Worm (Caenorhabditis elegans) whole organism, L1 larva: ENCODE measurements around the gene B0281.3.

Experiments used
- Y116A8C.19 ChIP-seq: sonication (generic microtip); optimal IDR thresholded peaks from 2 replicates; lab custom pipeline; 2016; ENCODE audit warnings: missing compliant biosample characterization, missing genetic modification characterization, borderline replicate concordance
- aha-1 ChIP-seq: fragments of 150-350 bp; optimal IDR thresholded peaks from 2 replicates; lab custom pipeline; 2014; ENCODE audit warnings: missing biosample characterization, missing genetic modification characterization
- alr-1 ChIP-seq: fragments of 200-800 bp; sonication (Bioruptor generic); optimal IDR thresholded peaks from 2 replicates; lab custom pipeline; 2018; ENCODE audit warnings: borderline replicate concordance, mild to moderate bottlenecking, missing genetic modification characterization, missing compliant biosample characterization
- ama-1 ChIP-seq: fragments of 150-350 bp; optimal IDR thresholded peaks from 2 replicates; lab custom pipeline; 2014
- blmp-1 ChIP-seq: fragments of 150-350 bp; optimal IDR thresholded peaks from 2 replicates; lab custom pipeline; 2014; ENCODE audit warnings: missing biosample characterization, missing genetic modification characterization
- ceh-63 ChIP-seq: fragments of 200-800 bp; sonication (Bioruptor generic); optimal IDR thresholded peaks from 2 replicates; lab custom pipeline; 2018; ENCODE audit warnings: mild to moderate bottlenecking, missing genetic modification characterization, missing compliant biosample characterization
- ceh-8 ChIP-seq: fragments of 200-800 bp; sonication (Bioruptor generic); optimal IDR thresholded peaks from 2 replicates; lab custom pipeline; 2018; ENCODE audit warnings: mild to moderate bottlenecking, missing genetic modification characterization, moderate library complexity, missing compliant biosample characterization
- ceh-82 ChIP-seq, 3 experiments: fragments of 150-350 bp in 1 of 3; sonication (generic microtip) in 2 of 3; optimal IDR thresholded peaks; 2 replicates each; lab custom pipeline; 2014 to 2017; ENCODE audit warnings: missing biosample characterization in 3 of 3, missing genetic modification characterization in 3 of 3
- ceh-90 ChIP-seq: sonication (generic microtip); optimal IDR thresholded peaks from 2 replicates; lab custom pipeline; 2016; ENCODE audit warnings: missing genetic modification characterization, missing compliant biosample characterization
- dpl-1 ChIP-seq, 3 experiments: fragments of 150-350 bp in 2 of 3; sonication (generic microtip) in 1 of 3; optimal IDR thresholded peaks; 2 replicates each; lab custom pipeline; 2014 to 2017; ENCODE audit warnings: missing biosample characterization in 3 of 3, missing genetic modification characterization in 3 of 3, missing genetic modification reagents in 3 of 3
- dsc-1 ChIP-seq: sonication (generic microtip); optimal IDR thresholded peaks from 2 replicates; lab custom pipeline; 2016; ENCODE audit warnings: mild to moderate bottlenecking, missing genetic modification characterization, missing compliant biosample characterization
- efl-1 ChIP-seq, 4 experiments: fragments of 150-350 bp; optimal IDR thresholded peaks in 3 of 4; peaks in 1 of 4; 1 replicate in 1 of 4; 2 replicates in 3 of 4; lab custom pipeline; 2014; ENCODE audit warnings: missing biosample characterization in 2 of 4, missing genetic modification characterization in 2 of 4, missing genetic modification reagents in 2 of 4
- egl-27 ChIP-seq, 2 experiments: fragments of 150-350 bp in 1 of 2; sonication (generic microtip); optimal IDR thresholded peaks; 3 replicates each; lab custom pipeline; 2017 to 2018; ENCODE audit warnings: missing biosample characterization in 2 of 2, missing genetic modification characterization in 2 of 2, missing genetic modification reagents in 2 of 2
- elt-2 ChIP-seq: sonication (generic microtip); optimal IDR thresholded peaks from 2 replicates; lab custom pipeline; 2016; ENCODE audit warnings: missing genetic modification characterization, mild to moderate bottlenecking, inconsistent platforms, missing compliant biosample characterization, missing genetic modification reagents
- elt-3 ChIP-seq, 6 experiments: fragments of 150-350 bp in 1 of 6; sonication (generic microtip); optimal IDR thresholded peaks; 2 replicates each; lab custom pipeline; 2017 to 2018; ENCODE audit warnings: missing biosample characterization in 6 of 6, missing genetic modification characterization in 6 of 6, inconsistent platforms in 1 of 6
- ets-5 ChIP-seq: fragments of 200-800 bp; sonication (Bioruptor generic); IDR thresholded peaks from 2 replicates; pipeline ENCODE4 v1.3.6; 2022; ENCODE audit warnings: missing genetic modification characterization, missing compliant biosample characterization
- fkh-10 ChIP-seq: sonication (generic microtip); optimal IDR thresholded peaks from 2 replicates; lab custom pipeline; 2017; ENCODE audit warnings: missing biosample characterization, missing genetic modification reagents, missing genetic modification characterization
- fkh-8 ChIP-seq: sonication (generic microtip); optimal IDR thresholded peaks from 2 replicates; lab custom pipeline; 2016; ENCODE audit warnings: mild to moderate bottlenecking, missing genetic modification characterization, missing compliant biosample characterization
- fos-1 ChIP-seq: fragments of 150-350 bp; optimal IDR thresholded peaks from 2 replicates; lab custom pipeline; 2014; ENCODE audit warnings: missing biosample characterization, missing genetic modification characterization
- hlh-17 ChIP-seq: fragments of 200-800 bp; sonication (Bioruptor generic); optimal IDR thresholded peaks from 2 replicates; lab custom pipeline; 2018; ENCODE audit warnings: missing genetic modification characterization, mild to moderate bottlenecking, missing compliant biosample characterization, moderate library complexity, borderline replicate concordance
- hpl-2 ChIP-seq: fragments of 150-350 bp; optimal IDR thresholded peaks from 2 replicates; lab custom pipeline; 2014; ENCODE audit warnings: missing biosample characterization, missing genetic modification reagents, missing genetic modification characterization
- isw-1 ChIP-seq: fragments of 200-800 bp; sonication (Bioruptor generic); IDR thresholded peaks from 2 replicates; pipeline ENCODE4 v1.3.6; 2022; ENCODE audit warnings: missing genetic modification characterization, missing compliant biosample characterization
- lin-14 ChIP-seq: fragments of 200-800 bp; sonication (Bioruptor generic); optimal IDR thresholded peaks from 2 replicates; lab custom pipeline; 2018; ENCODE audit warnings: mild to moderate bottlenecking, missing genetic modification characterization, moderate library complexity, missing compliant biosample characterization
- lin-35 ChIP-seq, 2 experiments: fragments of 150-350 bp; optimal IDR thresholded peaks; 2 replicates each; lab custom pipeline; 2014; ENCODE audit warnings: missing biosample characterization in 2 of 2, missing genetic modification characterization in 2 of 2, missing genetic modification reagents in 2 of 2
- lir-3 ChIP-seq: sonication (generic microtip); optimal IDR thresholded peaks from 2 replicates; lab custom pipeline; 2016; ENCODE audit warnings: mild to moderate bottlenecking, missing genetic modification characterization, moderate library complexity, missing compliant biosample characterization; ENCODE audit not compliant: poor library complexity
- lsy-2 ChIP-seq, 2 experiments: fragments of 150-350 bp; optimal IDR thresholded peaks; 2 replicates each; lab custom pipeline; 2014; ENCODE audit warnings: missing biosample characterization in 2 of 2, missing genetic modification characterization in 2 of 2
- mab-9 ChIP-seq: fragments of 200-800 bp; sonication (Bioruptor generic); IDR thresholded peaks from 2 replicates; pipeline ENCODE4 v1.3.6; 2022; ENCODE audit warnings: missing genetic modification reagents, missing genetic modification characterization, missing compliant biosample characterization
- mef-2 ChIP-seq: fragments of 150-350 bp; optimal IDR thresholded peaks from 2 replicates; lab custom pipeline; 2014; ENCODE audit warnings: missing biosample characterization, missing genetic modification characterization
- mep-1 ChIP-seq: fragments of 150-350 bp; optimal IDR thresholded peaks from 2 replicates; lab custom pipeline; 2014; ENCODE audit warnings: missing biosample characterization, missing genetic modification characterization
- nhr-12 ChIP-seq: sonication (generic microtip); optimal IDR thresholded peaks from 2 replicates; lab custom pipeline; 2017; ENCODE audit warnings: missing biosample characterization, missing genetic modification characterization
- nhr-28 ChIP-seq: fragments of 150-350 bp; optimal IDR thresholded peaks from 2 replicates; lab custom pipeline; 2014; ENCODE audit warnings: missing biosample characterization, missing genetic modification characterization
- nhr-47 ChIP-seq: sonication (generic microtip); optimal IDR thresholded peaks from 2 replicates; lab custom pipeline; 2016; ENCODE audit warnings: mild to moderate bottlenecking, missing genetic modification characterization, moderate library complexity, missing compliant biosample characterization
- nhr-71 ChIP-seq: sonication (generic microtip); optimal IDR thresholded peaks from 2 replicates; lab custom pipeline; 2016; ENCODE audit warnings: mild to moderate bottlenecking, missing genetic modification characterization, moderate library complexity, missing compliant biosample characterization
- nhr-76 ChIP-seq: sonication (generic microtip); optimal IDR thresholded peaks from 2 replicates; lab custom pipeline; 2017; ENCODE audit warnings: missing biosample characterization, missing genetic modification characterization
- nhr-77 ChIP-seq: fragments of 150-350 bp; optimal IDR thresholded peaks from 2 replicates; lab custom pipeline; 2014; ENCODE audit warnings: missing biosample characterization, missing genetic modification characterization
- nhr-84 ChIP-seq: sonication (generic microtip); optimal IDR thresholded peaks from 2 replicates; lab custom pipeline; 2017; ENCODE audit warnings: missing biosample characterization, missing genetic modification characterization
- nhr-85 ChIP-seq: sonication (generic microtip); peaks from one replicate; lab custom pipeline; 2016; ENCODE audit warnings: missing genetic modification characterization, inconsistent platforms, missing compliant biosample characterization
- nhr-90 ChIP-seq: sonication (generic microtip); optimal IDR thresholded peaks from 2 replicates; lab custom pipeline; 2016; ENCODE audit warnings: mild to moderate bottlenecking, missing genetic modification characterization, missing compliant biosample characterization; ENCODE audit not compliant: poor library complexity
- pqm-1 ChIP-seq: sonication (generic microtip); optimal IDR thresholded peaks from 3 replicates; lab custom pipeline; 2017; ENCODE audit warnings: missing biosample characterization, missing genetic modification characterization
- snpc-4 ChIP-seq: fragments of 150-350 bp; optimal IDR thresholded peaks from 2 replicates; lab custom pipeline; 2014; ENCODE audit warnings: missing biosample characterization, missing genetic modification characterization
- sox-4 ChIP-seq: sonication (generic microtip); optimal IDR thresholded peaks from 2 replicates; lab custom pipeline; 2016; ENCODE audit warnings: missing genetic modification characterization, missing compliant biosample characterization
- sptf-1 ChIP-seq: fragments of 150-350 bp; optimal IDR thresholded peaks from 2 replicates; lab custom pipeline; 2014; ENCODE audit warnings: missing biosample characterization, missing genetic modification characterization
- tbx-2 ChIP-seq: sonication (generic microtip); optimal IDR thresholded peaks from 2 replicates; lab custom pipeline; 2016; ENCODE audit warnings: missing genetic modification characterization, missing compliant biosample characterization
- unc-130 ChIP-seq: fragments of 150-350 bp; optimal IDR thresholded peaks from 2 replicates; lab custom pipeline; 2017; ENCODE audit warnings: missing biosample characterization, missing genetic modification characterization, inconsistent platforms
- unc-30 ChIP-seq: sonication (generic microtip); optimal IDR thresholded peaks from 2 replicates; lab custom pipeline; 2017; ENCODE audit warnings: missing biosample characterization, missing genetic modification characterization
- unc-62 ChIP-seq: fragments of 150-350 bp; optimal IDR thresholded peaks from 2 replicates; lab custom pipeline; 2014; ENCODE audit warnings: missing biosample characterization, missing genetic modification reagents, missing genetic modification characterization
- unc-98 ChIP-seq: fragments of 200-800 bp; sonication (Bioruptor generic); IDR thresholded peaks from 2 replicates; pipeline ENCODE4 v1.3.6; 2022; ENCODE audit warnings: missing genetic modification characterization, missing compliant biosample characterization
- vab-15 ChIP-seq: sonication (generic microtip); optimal IDR thresholded peaks from 2 replicates; lab custom pipeline; 2017; ENCODE audit warnings: missing genotype, mild to moderate bottlenecking, missing genetic modification characterization, missing compliant biosample characterization
- xbp-1 ChIP-seq: sonication (generic microtip); optimal IDR thresholded peaks from 2 replicates; lab custom pipeline; 2016; ENCODE audit warnings: missing genetic modification characterization, missing compliant biosample characterization
- zag-1 ChIP-seq: fragments of 150-350 bp; optimal IDR thresholded peaks from 2 replicates; lab custom pipeline; 2014; ENCODE audit warnings: missing biosample characterization, missing genetic modification characterization
- zip-4 ChIP-seq: fragments of 200-800 bp; sonication (Bioruptor generic); optimal IDR thresholded peaks from 2 replicates; lab custom pipeline; 2018; ENCODE audit warnings: mild to moderate bottlenecking, missing genetic modification characterization, moderate library complexity, missing compliant biosample characterization
- ztf-11 ChIP-seq, 2 experiments: sonication (generic microtip); optimal IDR thresholded peaks; 2 replicates each; lab custom pipeline; 2016 to 2017; ENCODE audit warnings: missing genetic modification characterization in 2 of 2, missing biosample characterization in 1 of 2, missing compliant biosample characterization in 1 of 2
- ztf-4 ChIP-seq: fragments of 150-350 bp; optimal IDR thresholded peaks from 2 replicates; lab custom pipeline; 2014; ENCODE audit warnings: missing biosample characterization, missing genetic modification characterization

B0281.3 gene

DNA sequence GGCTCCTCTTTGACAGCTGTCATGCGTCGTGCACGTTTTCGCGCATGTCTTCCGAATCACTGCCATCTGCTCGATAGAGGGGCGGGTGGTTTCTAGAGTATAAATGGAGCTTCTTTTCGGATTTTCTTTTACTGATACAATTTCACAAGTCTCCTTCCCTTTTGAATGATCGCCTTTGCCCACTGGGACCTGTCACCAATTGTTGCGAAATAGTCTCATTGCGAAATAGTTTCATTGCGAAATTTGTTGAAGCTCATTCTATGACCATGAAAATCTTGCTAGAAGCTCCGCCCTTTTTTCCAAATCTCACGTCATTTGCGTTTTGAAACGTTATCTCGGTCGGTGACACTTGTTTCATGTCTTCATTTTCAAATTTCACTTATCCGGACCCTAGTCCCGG is 17.4 kb upstream of the B0281.3 start:
- no peak for TF ChIP-seq pqm-1
- TF ChIP-seq ceh-82 (tag; optimal IDR thresholded peaks at IDR 0.05; lab: Kevin White, UChicago): peak; percentile 35 to 70 (median 61)
- TF ChIP-seq nhr-85 (tag; lab: Kevin White, UChicago): no peak
- TF ChIP-seq fos-1: no peak
- no peak for TF ChIP-seq sox-4
- TF ChIP-seq nhr-76 (tag; lab: Kevin White, UChicago): no peak
- no peak for TF ChIP-seq unc-62 (GFP tag; lab: Kevin White, UChicago)
- TF ChIP-seq ceh-8 (GFP tag; lab: Kevin White, UChicago): no peak
- TF ChIP-seq ceh-90: no peak
- TF ChIP-seq mab-9 (GFP tag; lab: Robert Waterston, UW): no peak
- no peak for TF ChIP-seq nhr-28
- TF ChIP-seq nhr-77 (tag; lab: Kevin White, UChicago): no peak
- TF ChIP-seq lir-3 (tag; lab: Kevin White, UChicago): no peak
- no peak for TF ChIP-seq nhr-84
- TF ChIP-seq xbp-1: no peak
- TF ChIP-seq unc-30 (tag; lab: Kevin White, UChicago): no peak
- TF ChIP-seq ama-1 (lab: Kevin White, UChicago): no peak
- TF ChIP-seq ztf-4: no peak
- no peak for TF ChIP-seq elt-2 (tag; lab: Kevin White, UChicago)
- no peak for TF ChIP-seq fkh-10 (GFP tag; lab: Kevin White, UChicago)
- peak; percentile 77 for TF ChIP-seq lin-14 (GFP tag; lab: Kevin White, UChicago)
- no peak for TF ChIP-seq alr-1 (tag; lab: Kevin White, UChicago)
- TF ChIP-seq lin-35 (GFP tag; optimal IDR thresholded peaks at IDR 0.05; lab: Kevin White, UChicago): no peak
- no peak for TF ChIP-seq tbx-2 (tag; lab: Kevin White, UChicago)
- TF ChIP-seq elt-3 (tag; optimal IDR thresholded peaks at IDR 0.05; lab: Kevin White, UChicago): no peak
- no peak for TF ChIP-seq blmp-1
- TF ChIP-seq dsc-1 (tag; lab: Kevin White, UChicago): no peak
- no peak for TF ChIP-seq fkh-8 (tag; lab: Kevin White, UChicago)
- no peak for TF ChIP-seq sptf-1 (tag; lab: Kevin White, UChicago)
- no peak for TF ChIP-seq hlh-17 (GFP tag; lab: Kevin White, UChicago)
- no peak for TF ChIP-seq nhr-12 (tag; lab: Kevin White, UChicago)
- no peak for TF ChIP-seq dpl-1 (GFP tag; optimal IDR thresholded peaks at IDR 0.05; lab: Kevin White, UChicago)
- TF ChIP-seq ztf-11 (tag; optimal IDR thresholded peaks at IDR 0.05; lab: Kevin White, UChicago): no peak
- TF ChIP-seq aha-1 (tag; lab: Kevin White, UChicago): no peak
- TF ChIP-seq hpl-2 (GFP tag; lab: Kevin White, UChicago): no peak
- TF ChIP-seq mep-1 (tag; lab: Kevin White, UChicago): no peak
- no peak for TF ChIP-seq unc-98
- TF ChIP-seq mef-2: no peak
- no peak for TF ChIP-seq Y116A8C.19
- TF ChIP-seq efl-1 (optimal IDR thresholded peaks at IDR 0.05; lab: Kevin White, UChicago): peak; percentile 27 to 54
- TF ChIP-seq efl-1 (GFP tag; optimal IDR thresholded peaks at IDR 0.05 in 1 of 2; lab: Kevin White, UChicago): peak in 1 of 2 experiments; percentile 39
- TF ChIP-seq egl-27 (tag; optimal IDR thresholded peaks at IDR 0.05; lab: Kevin White, UChicago): no peak
- TF ChIP-seq lsy-2 (tag; optimal IDR thresholded peaks at IDR 0.05; lab: Kevin White, UChicago): peak in 1 of 2 experiments; percentile 10
- no peak for TF ChIP-seq vab-15
- TF ChIP-seq ceh-63: no peak
- TF ChIP-seq nhr-71: peak; percentile 65
- TF ChIP-seq ets-5: no peak
- peak; percentile 42 for TF ChIP-seq isw-1 (GFP tag; lab: Robert Waterston, UW)
- no peak for TF ChIP-seq snpc-4
- no peak for TF ChIP-seq unc-130 (tag; lab: Kevin White, UChicago)
- TF ChIP-seq nhr-90 (tag; lab: Kevin White, UChicago): no peak
- peak; percentile 92 for TF ChIP-seq zip-4
- TF ChIP-seq nhr-47 (tag; lab: Kevin White, UChicago): peak; percentile 32
- no peak for TF ChIP-seq zag-1 (tag; lab: Kevin White, UChicago)
